Fruit fly (Drosophila melanogaster) whole organism, adult: ENCODE data around the gene Tbc1d15-17.

Experiments used
- CG11617 ChIP-seq: fragments of 200-800 bp; sonication (Bioruptor generic); optimal IDR thresholded peaks from 2 replicates; lab custom pipeline; 2017; ENCODE audit warnings: mild to moderate bottlenecking, missing biosample characterization, missing genetic modification reagents, missing genetic modification characterization
- CG12768 ChIP-seq: fragments of 200-800 bp; sonication (Bioruptor generic); optimal IDR thresholded peaks from 2 replicates; lab custom pipeline; 2017; ENCODE audit warnings: missing biosample characterization, missing genetic modification characterization, mild to moderate bottlenecking, moderate library complexity, missing genetic modification reagents
- CG14711 ChIP-seq: fragments of 200-800 bp; sonication (Bioruptor generic); optimal IDR thresholded peaks from 2 replicates; lab custom pipeline; 2018; ENCODE audit warnings: missing biosample characterization, mild to moderate bottlenecking, missing genetic modification characterization, moderate library complexity
- CG1620 ChIP-seq: fragments of 200-800 bp; sonication (Bioruptor generic); optimal IDR thresholded peaks from 2 replicates; lab custom pipeline; 2016; ENCODE audit warnings: missing biosample characterization, missing genetic modification characterization
- CG33017 ChIP-seq: fragments of 200-800 bp; sonication (Bioruptor generic); optimal IDR thresholded peaks from 2 replicates; lab custom pipeline; 2018; ENCODE audit warnings: missing biosample characterization, mild to moderate bottlenecking, missing genetic modification characterization, moderate library complexity
- Clk ChIP-seq: fragments of 200-800 bp; sonication (Bioruptor generic); optimal IDR thresholded peaks from 2 replicates; lab custom pipeline; 2017; ENCODE audit warnings: missing biosample characterization, missing genetic modification characterization
- Crg-1 ChIP-seq: fragments of 200-800 bp; sonication (Bioruptor generic); optimal IDR thresholded peaks from 2 replicates; lab custom pipeline; 2016; ENCODE audit warnings: missing biosample characterization, missing genetic modification characterization
- bab1 ChIP-seq: fragments of 200-800 bp; sonication (Bioruptor generic); optimal IDR thresholded peaks from 3 replicates; lab custom pipeline; 2019; ENCODE audit warnings: missing biosample characterization, mild to moderate bottlenecking, missing genetic modification characterization, moderate library complexity
- cic ChIP-seq: fragments of 200-800 bp; sonication (Bioruptor generic); optimal IDR thresholded peaks from 2 replicates; lab custom pipeline; 2017; ENCODE audit warnings: missing biosample characterization, mild to moderate bottlenecking, missing genetic modification characterization, moderate library complexity
- cnc ChIP-seq, 2 experiments: fragments of >200 bp; optimal IDR thresholded peaks; 2 replicates each; lab custom pipeline; 2017
- kay ChIP-seq: fragments of 200-800 bp; sonication (Bioruptor generic); peaks from one replicate; lab custom pipeline; 2016; ENCODE audit warnings: missing biosample characterization, missing genetic modification characterization, borderline replicate concordance
- ovo ChIP-seq: fragments of 200-800 bp; sonication (Bioruptor generic); optimal IDR thresholded peaks from 2 replicates; lab custom pipeline; 2016; ENCODE audit warnings: missing biosample characterization, missing genetic modification characterization
- pad ChIP-seq: fragments of 200-800 bp; sonication (Bioruptor generic); optimal IDR thresholded peaks from 3 replicates; lab custom pipeline; 2017; ENCODE audit warnings: missing biosample characterization, missing genetic modification characterization, mild to moderate bottlenecking, moderate library complexity, missing genetic modification reagents
- toe ChIP-seq: fragments of 200-800 bp; sonication (Bioruptor generic); optimal IDR thresholded peaks from 2 replicates; lab custom pipeline; 2016; ENCODE audit warnings: missing biosample characterization, missing genetic modification characterization

dm6 chr2L:163229-163628 lies 43.8 kb upstream of the Tbc1d15-17 start:
- no peak for TF ChIP-seq ovo (GFP tag; lab: Kevin White, UChicago)
- no peak for TF ChIP-seq CG33017 (tag; lab: Kevin White, UChicago)
- TF ChIP-seq cic (GFP tag; lab: Kevin White, UChicago), result no peak
- no peak for TF ChIP-seq Clk
- TF ChIP-seq kay (GFP tag; lab: Kevin White, UChicago), result no peak
- TF ChIP-seq cnc (optimal IDR thresholded peaks at IDR 0.05; lab: Kevin White, UChicago), result no peak
- TF ChIP-seq CG14711, result no peak
- no peak for TF ChIP-seq CG12768 (GFP tag; lab: Kevin White, UChicago)
- TF ChIP-seq CG11617 (GFP tag; lab: Kevin White, UChicago), result no peak
- no peak for TF ChIP-seq CG1620 (GFP tag; lab: Kevin White, UChicago)
- no peak for TF ChIP-seq pad (GFP tag; lab: Kevin White, UChicago)
- no peak for TF ChIP-seq Crg-1 (GFP tag; lab: Kevin White, UChicago)
- no peak for TF ChIP-seq bab1 (GFP tag; lab: Kevin White, UChicago)
- TF ChIP-seq toe (GFP tag; lab: Kevin White, UChicago), result no peak
